Worm (Caenorhabditis elegans) whole organism, midembryonic: ENCODE results near the gene acs-11.

Source experiments
- T22C8.4 ChIP-seq: fragments of 200-800 bp; sonication (Bioruptor generic); IDR thresholded peaks from 2 replicates; pipeline ENCODE4 v1.3.6; 2022; ENCODE audit warnings: missing genetic modification characterization, missing compliant biosample characterization
- cog-1 ChIP-seq: sonication (generic microtip); optimal IDR thresholded peaks from 2 replicates; lab custom pipeline; 2016; ENCODE audit warnings: missing genetic modification characterization, missing compliant biosample characterization
- flt-1 ChIP-seq: fragments of 200-800 bp; sonication (Bioruptor generic); IDR thresholded peaks from 2 replicates; pipeline ENCODE4 v1.3.6; 2022; ENCODE audit warnings: missing genetic modification characterization, missing compliant biosample characterization
- klf-2 ChIP-seq: fragments of 200-800 bp; sonication (Bioruptor generic); conservative IDR thresholded peaks from 2 replicates; pipeline ENCODE4 v1.3.6; 2022; ENCODE audit warnings: missing genetic modification reagents, missing genetic modification characterization, missing compliant biosample characterization
- med-1 ChIP-seq: sonication (generic microtip); optimal IDR thresholded peaks from 2 replicates; lab custom pipeline; 2017; ENCODE audit warnings: missing genetic modification characterization, mild to moderate bottlenecking, missing compliant biosample characterization, antibody characterized with exemption, missing genetic modification reagents; ENCODE audit not compliant: insufficient read depth
- ref-1 ChIP-seq: fragments of 200-800 bp; sonication (Bioruptor generic); conservative IDR thresholded peaks from 2 replicates; pipeline ENCODE4 v1.3.6; 2022; ENCODE audit warnings: missing genetic modification reagents, missing genetic modification characterization, missing compliant biosample characterization
- tab-1 ChIP-seq: fragments of 200-800 bp; sonication (Bioruptor generic); IDR thresholded peaks from 2 replicates; pipeline ENCODE4 v1.3.6; 2022; ENCODE audit warnings: missing genetic modification characterization, missing compliant biosample characterization
- ztf-23 ChIP-seq: fragments of 200-800 bp; sonication (Bioruptor generic); IDR thresholded peaks from 2 replicates; pipeline ENCODE4 v1.3.6; 2022; ENCODE audit warnings: missing genetic modification reagents, missing genetic modification characterization, missing compliant biosample characterization
- ztf-29 ChIP-seq: fragments of 200-800 bp; sonication (Bioruptor generic); IDR thresholded peaks from 2 replicates; pipeline ENCODE4 v1.3.6; 2022; ENCODE audit warnings: missing genetic modification reagents, missing genetic modification characterization, missing compliant biosample characterization

- TF ChIP-seq T22C8.4 (GFP tag; lab: Robert Waterston, UW) (no peak), flt-1 (GFP tag; lab: Robert Waterston, UW) (no peak), tab-1 (GFP tag; lab: Robert Waterston, UW) (no peak), ztf-29 (no peak), ref-1 (GFP tag; lab: Robert Waterston, UW) (no peak), klf-2 (no peak), ztf-23 (GFP tag; lab: Robert Waterston, UW) (no peak), cog-1 (tag; lab: Kevin White, UChicago) (no peak), med-1 (GFP tag; lab: Kevin White, UChicago) (no peak)
Observed at ce11 chrII:4769886-4770285, 27.9 kb downstream of the acs-11 start.
